Worm (Caenorhabditis elegans) whole organism, mixed stage, embryonic: ENCODE data around the gene srh-71.
"Not testable (repeated sequence)": the region's sequence is repeated elsewhere in the genome, so short reads cannot be mapped to it uniquely, and the experiment has no call there.

Experiments
- blmp-1 ChIP-seq: fragments of 150-350 bp; optimal IDR thresholded peaks from 2 replicates; lab custom pipeline; 2014; ENCODE audit warnings: missing biosample characterization, missing genetic modification characterization
- ces-1 ChIP-seq: fragments of 150-350 bp; optimal IDR thresholded peaks from 2 replicates; lab custom pipeline; 2014; ENCODE audit warnings: missing biosample characterization, missing genetic modification reagents, missing genetic modification characterization
- elt-1 ChIP-seq: sonication (generic microtip); optimal IDR thresholded peaks from 2 replicates; lab custom pipeline; 2017; ENCODE audit warnings: missing genetic modification characterization, mild to moderate bottlenecking, missing compliant biosample characterization, antibody characterized with exemption, moderate library complexity, borderline replicate concordance; ENCODE audit not compliant: insufficient read depth
- lin-13 ChIP-seq: fragments of 150-350 bp; optimal IDR thresholded peaks from 2 replicates; lab custom pipeline; 2014; ENCODE audit warnings: missing biosample characterization, missing genetic modification characterization
- mab-5 ChIP-seq: fragments of 150-350 bp; optimal IDR thresholded peaks from 2 replicates; lab custom pipeline; 2014; ENCODE audit warnings: missing biosample characterization, missing genetic modification characterization
- nhr-12 ChIP-seq: fragments of 150-350 bp; optimal IDR thresholded peaks from 2 replicates; lab custom pipeline; 2014; ENCODE audit warnings: missing biosample characterization, missing genetic modification characterization
- nhr-28 ChIP-seq: fragments of 150-350 bp; optimal IDR thresholded peaks from 2 replicates; lab custom pipeline; 2014; ENCODE audit warnings: missing biosample characterization, missing genetic modification characterization
- pha-4 ChIP-seq: fragments of 150-350 bp; optimal IDR thresholded peaks from 2 replicates; lab custom pipeline; 2018; ENCODE audit warnings: missing biosample characterization, missing genetic modification reagents, missing genetic modification characterization
- unc-39 ChIP-seq: fragments of 150-350 bp; optimal IDR thresholded peaks from 2 replicates; lab custom pipeline; 2014; ENCODE audit warnings: missing biosample characterization, missing genetic modification characterization
- ztf-11 ChIP-seq: fragments of 150-350 bp; optimal IDR thresholded peaks from 2 replicates; lab custom pipeline; 2014; ENCODE audit warnings: missing biosample characterization, missing genetic modification characterization

DNA sequence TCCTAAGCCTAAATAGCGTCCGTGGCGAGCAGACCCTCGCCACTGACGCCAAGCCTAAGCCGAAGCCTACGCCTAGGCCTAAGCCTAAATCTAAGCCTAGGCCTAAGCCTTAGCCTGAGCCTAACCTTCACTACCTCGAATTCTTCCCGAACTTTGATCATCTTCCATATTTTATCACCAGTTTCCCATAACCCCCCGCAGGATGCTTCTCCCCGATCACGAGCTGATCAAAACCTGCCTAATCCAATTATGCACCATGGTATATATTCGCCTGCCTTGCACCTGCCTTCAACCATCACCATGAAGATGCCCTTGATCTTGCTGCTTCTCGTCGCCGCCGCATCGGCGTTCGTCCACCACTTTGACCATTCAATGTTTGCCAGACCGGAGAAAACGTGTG lies 3.4 kb downstream of the srh-71 start, which contains the start of gene ins-31:
- not testable (repeated sequence) for TF ChIP-seq pha-4 (tag; lab: Kevin White, UChicago); elt-1 (tag; lab: Kevin White, UChicago); ces-1 (GFP tag; lab: Kevin White, UChicago); nhr-28; lin-13 (tag; lab: Kevin White, UChicago); nhr-12 (tag; lab: Kevin White, UChicago); ztf-11; unc-39 (tag; lab: Kevin White, UChicago); blmp-1 (tag; lab: Kevin White, UChicago); mab-5 (tag; lab: Kevin White, UChicago)
